Fruit fly (Drosophila melanogaster): Measurements from ENCODE around the gene CG10359.
A peak's percentile ranks its signal among the peaks of the same experiment; 100 is the strongest.

Gene CG10359

DNA sequence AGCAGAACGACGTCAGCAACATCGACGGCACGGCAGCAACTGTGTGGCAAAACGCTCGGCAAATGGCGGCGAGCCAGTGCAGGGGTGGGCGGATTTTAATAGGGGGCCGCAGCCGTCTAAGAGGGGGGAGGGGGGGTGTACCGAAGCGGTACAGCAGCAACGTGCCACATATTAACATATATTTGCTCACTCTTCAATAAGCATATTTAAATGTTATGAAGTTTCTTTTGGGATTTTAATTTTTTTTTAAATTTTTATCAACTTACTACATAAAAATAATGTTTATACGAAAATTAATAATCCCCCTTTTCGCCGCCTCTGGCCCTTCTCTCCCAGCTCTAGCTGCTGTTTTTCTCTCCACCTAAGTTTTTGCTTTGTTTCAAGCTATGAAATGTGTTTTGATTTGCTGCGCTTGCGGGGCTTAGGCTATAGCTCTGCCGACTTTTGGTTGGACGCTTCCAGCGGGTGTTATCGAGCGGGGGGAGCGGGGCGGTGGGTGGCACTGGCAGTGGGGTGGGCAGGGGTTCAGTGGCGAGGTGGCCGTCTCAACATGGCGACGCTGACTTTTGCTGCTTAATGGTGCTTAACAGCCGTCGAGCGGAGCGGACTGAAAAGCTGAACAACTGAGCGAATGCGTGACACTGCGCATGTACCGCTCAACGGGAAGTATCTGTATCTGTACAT lies 20.6 kb downstream of the CG10359 start (continued):
- TF ChIP-seq CG7556 (GFP tag; optimal IDR thresholded peaks at IDR 0.05): peak; percentile 91
- TF ChIP-seq zfh2 (GFP tag; optimal IDR thresholded peaks at IDR 0.05): peak; percentile 19
- TF ChIP-seq sob (GFP tag; IDR thresholded peaks at IDR 0.05): peak; percentile 87
- TF ChIP-seq CG30431 (GFP tag; optimal IDR thresholded peaks at IDR 0.05): peak; percentile 74
- peak; percentile 42; the same call in 1 of the 2 replicates for TF ChIP-seq ro (GFP tag; IDR thresholded peaks at IDR 0.05)
- peak; percentile 29 for TF ChIP-seq dmrt11E (tag; optimal IDR thresholded peaks at IDR 0.05)
- no peak for TF ChIP-seq kni (GFP tag; optimal IDR thresholded peaks at IDR 0.05)
- peak; percentile 90 for TF ChIP-seq sisA (GFP tag; IDR thresholded peaks at IDR 0.05)
- TF ChIP-seq HLH4C (GFP tag; IDR thresholded peaks at IDR 0.05; ENCODE audit: partially characterized antibody): no peak
- TF ChIP-seq HmgD (GFP tag; optimal IDR thresholded peaks at IDR 0.05): no peak
- TF ChIP-seq Dp (GFP tag; optimal IDR thresholded peaks at IDR 0.05): no peak
- TF ChIP-seq CG42726 (GFP tag; IDR thresholded peaks at IDR 0.05; ENCODE audit: partially characterized antibody): 0 out of 2 replicates have a peak, but pooled peaks have one; percentile 17
- TF ChIP-seq CG4730 (GFP tag; IDR thresholded peaks at IDR 0.05): peak; percentile 79
- TF ChIP-seq slbo (GFP tag; IDR thresholded peaks at IDR 0.05): peak; percentile 96
- TF ChIP-seq CG6272 (GFP tag; IDR thresholded peaks at IDR 0.05): peak; percentile 86
- TF ChIP-seq Gug (GFP tag; IDR thresholded peaks at IDR 0.05): peak; percentile 88
- no peak for TF ChIP-seq Tbp (GFP tag; optimal IDR thresholded peaks at IDR 0.05)
- peak; percentile 84 for TF ChIP-seq lab (GFP tag; optimal IDR thresholded peaks at IDR 0.05)
- no peak for TF ChIP-seq NC2α (GFP tag; optimal IDR thresholded peaks at IDR 0.05)
- no peak for TF ChIP-seq Bteb2 (GFP tag; optimal IDR thresholded peaks at IDR 0.05)
- no peak for TF ChIP-seq Hmx (GFP tag; optimal IDR thresholded peaks at IDR 0.05)
- TF ChIP-seq dati (GFP tag; IDR thresholded peaks at IDR 0.05): peak; percentile 26; the same call in 1 of the 2 replicates
- TF ChIP-seq CG6175 (GFP tag; IDR thresholded peaks at IDR 0.05): peak; percentile 42; the same call in 2 of the 3 replicates
- TF ChIP-seq lbe (GFP tag; optimal IDR thresholded peaks at IDR 0.05): no peak
- TF ChIP-seq Stat92E (GFP tag; optimal IDR thresholded peaks at IDR 0.05): no peak
- peak; percentile 31 for TF ChIP-seq YL-1 (GFP tag; optimal IDR thresholded peaks at IDR 0.05)
- TF ChIP-seq Neu2 (GFP tag; optimal IDR thresholded peaks at IDR 0.05; ENCODE audit: borderline replicate concordance): no peak
- no peak; the same call in 1 of the 2 replicates for TF ChIP-seq dan (GFP tag; IDR thresholded peaks at IDR 0.05)
- peak; percentile 12 for TF ChIP-seq psq (GFP tag; optimal IDR thresholded peaks at IDR 0.05)
- peak; percentile 80; the same call in 1 of the 2 replicates for TF ChIP-seq bowl (GFP tag; IDR thresholded peaks at IDR 0.05)
- TF ChIP-seq croc (GFP tag; conservative IDR thresholded peaks at IDR 0.05): peak; percentile 74
- TF ChIP-seq Xrp1 (GFP tag; IDR thresholded peaks at IDR 0.05): peak; percentile 87
- TF ChIP-seq sc (optimal IDR thresholded peaks at IDR 0.05): no peak
- TF ChIP-seq sc (GFP tag; optimal IDR thresholded peaks at IDR 0.05): peak; percentile 68
- TF ChIP-seq CG8281 (tag; optimal IDR thresholded peaks at IDR 0.05): peak; percentile 68
- peak; percentile 73 for TF ChIP-seq trh (GFP tag; optimal IDR thresholded peaks at IDR 0.05)
- peak; percentile 85 for TF ChIP-seq odd (GFP tag; optimal IDR thresholded peaks at IDR 0.05)
- no peak for TF ChIP-seq CG2199 (GFP tag; IDR thresholded peaks at IDR 0.05)
- TF ChIP-seq Rfx (GFP tag; IDR thresholded peaks at IDR 0.05): peak; percentile 95
- peak; percentile 71 for TF ChIP-seq phol (tag; optimal IDR thresholded peaks at IDR 0.05)
- TF ChIP-seq BEAF-32 (GFP tag; optimal IDR thresholded peaks at IDR 0.05): no peak
- TF ChIP-seq row (GFP tag; IDR thresholded peaks at IDR 0.05): peak; percentile 97
- peak; percentile 82 for TF ChIP-seq Taf1 (GFP tag; IDR thresholded peaks at IDR 0.05)
- no peak for TF ChIP-seq CG12071 (GFP tag; optimal IDR thresholded peaks at IDR 0.05)
- TF ChIP-seq Lpt (GFP tag; optimal IDR thresholded peaks at IDR 0.05): no peak
- peak; percentile 86 for TF ChIP-seq Adf1 (GFP tag; IDR thresholded peaks at IDR 0.05)
- TF ChIP-seq dm (GFP tag; optimal IDR thresholded peaks at IDR 0.05): no peak
- TF ChIP-seq MBD-R2 (GFP tag; IDR thresholded peaks at IDR 0.05): peak; percentile 48; the same call in 1 of the 2 replicates
- TF ChIP-seq insv (GFP tag; optimal IDR thresholded peaks at IDR 0.05): peak in 1 of 2 experiments; percentile 34
- no peak for TF ChIP-seq br (optimal IDR thresholded peaks at IDR 0.05)
- TF ChIP-seq oc (tag; optimal IDR thresholded peaks at IDR 0.05): peak; percentile 1
